Fruit fly (Drosophila melanogaster): ENCODE data around the gene Cht7.
A peak's percentile ranks its signal among the peaks of the same experiment; 100 is the strongest.

The Cht7 gene

dm6 chr3L:3042150-3043049, 64.4 kb downstream of the Cht7 start, which contains the start of gene Prx4 (continued):
- TF ChIP-seq CG15696 (tag; optimal IDR thresholded peaks at IDR 0.05): peak; percentile 24
- TF ChIP-seq Bgb (GFP tag; IDR thresholded peaks at IDR 0.05; ENCODE audit: partially characterized antibody): no peak
- 0 out of 3 replicates have a peak, but pooled peaks have one; percentile 9 for TF ChIP-seq CG6175 (GFP tag; IDR thresholded peaks at IDR 0.05)
- TF ChIP-seq YL-1 (GFP tag; optimal IDR thresholded peaks at IDR 0.05): no peak
- TF ChIP-seq bowl (GFP tag; IDR thresholded peaks at IDR 0.05): peak; percentile 37; the same call in 1 of the 2 replicates
- peak; percentile 70 for TF ChIP-seq nmo (GFP tag; optimal IDR thresholded peaks at IDR 0.05)
- TF ChIP-seq CG11247 (GFP tag; IDR thresholded peaks at IDR 0.05): peak; percentile 76
- peak; percentile 74 for TF ChIP-seq CG9932 (GFP tag; IDR thresholded peaks at IDR 0.05)
- peak; percentile 15 to 60 for TF ChIP-seq dpn (GFP tag; optimal IDR thresholded peaks at IDR 0.05)
- TF ChIP-seq Deaf1 (tag; optimal IDR thresholded peaks at IDR 0.05): peak; percentile 52
- peak; percentile 86 for TF ChIP-seq lab (GFP tag; optimal IDR thresholded peaks at IDR 0.05)
- TF ChIP-seq ATbp (GFP tag; optimal IDR thresholded peaks at IDR 0.05): peak; percentile 74
- no peak for TF ChIP-seq CG6791 (GFP tag; IDR thresholded peaks at IDR 0.05; ENCODE audit: partially characterized antibody)
- peak; percentile 30 for TF ChIP-seq CG12942 (GFP tag; optimal IDR thresholded peaks at IDR 0.05)
- peak; percentile 87; the same call in 2 of the 3 replicates for TF ChIP-seq ken (GFP tag; IDR thresholded peaks at IDR 0.05)
- peak; percentile 61 for TF ChIP-seq D19B (GFP tag; optimal IDR thresholded peaks at IDR 0.05)
- peak; percentile 65 for TF ChIP-seq tin (GFP tag; optimal IDR thresholded peaks at IDR 0.05)
- TF ChIP-seq inv (GFP tag; IDR thresholded peaks at IDR 0.05; ENCODE audit: partially characterized antibody): no peak
- peak; percentile 48; the same call in 1 of the 2 replicates for TF ChIP-seq CG10959 (GFP tag; IDR thresholded peaks at IDR 0.05)
- TF ChIP-seq Hr39 (optimal IDR thresholded peaks at IDR 0.05): no peak
- TF ChIP-seq CG18011 (GFP tag; optimal IDR thresholded peaks at IDR 0.05): peak; percentile 15
- TF ChIP-seq CG10462 (GFP tag; optimal IDR thresholded peaks at IDR 0.05): no peak
- TF ChIP-seq Ssrp (tag; optimal IDR thresholded peaks at IDR 0.05): peak; percentile 53
- no peak for TF ChIP-seq CG18764 (GFP tag; optimal IDR thresholded peaks at IDR 0.05)
- TF ChIP-seq ash1 (GFP tag; optimal IDR thresholded peaks at IDR 0.05): no peak
- peak; percentile 54 for TF ChIP-seq HHEX (GFP tag; optimal IDR thresholded peaks at IDR 0.05)
- TF ChIP-seq CG1024 (GFP tag; IDR thresholded peaks at IDR 0.05): peak; percentile 60; the same call in 1 of the 2 replicates
- peak; percentile 63 for TF ChIP-seq CG12659 (GFP tag; optimal IDR thresholded peaks at IDR 0.05)
- TF ChIP-seq CG11398 (GFP tag; optimal IDR thresholded peaks at IDR 0.05): no peak
- TF ChIP-seq grn (GFP tag; optimal IDR thresholded peaks at IDR 0.05): no peak
- peak; percentile 56 for TF ChIP-seq H2.0 (GFP tag; IDR thresholded peaks at IDR 0.05)
- TF ChIP-seq CG3281 (GFP tag; optimal IDR thresholded peaks at IDR 0.05): peak; percentile 54
- peak; percentile 42 for TF ChIP-seq CG5245 (GFP tag; optimal IDR thresholded peaks at IDR 0.05)
- TF ChIP-seq tx (GFP tag; optimal IDR thresholded peaks at IDR 0.05): no peak
- TF ChIP-seq dimm (GFP tag; IDR thresholded peaks at IDR 0.05): peak; percentile 49; the same call in 1 of the 2 replicates
- TF ChIP-seq hkb (optimal IDR thresholded peaks at IDR 0.05): no peak
- TF ChIP-seq hkb (GFP tag; IDR thresholded peaks at IDR 0.05): peak; percentile 78
- TF ChIP-seq dmrt11E (tag; optimal IDR thresholded peaks at IDR 0.05): peak; percentile 61
- peak; percentile 86 for TF ChIP-seq gem (tag; optimal IDR thresholded peaks at IDR 0.05)
- TF ChIP-seq trh (GFP tag; optimal IDR thresholded peaks at IDR 0.05): no peak
- TF ChIP-seq CG8924 (tag; optimal IDR thresholded peaks at IDR 0.05): peak; percentile 91
- TF ChIP-seq Doc3 (GFP tag; IDR thresholded peaks at IDR 0.05; ENCODE audit: partially characterized antibody): no peak
- TF ChIP-seq CG7928 (GFP tag; optimal IDR thresholded peaks at IDR 0.05): peak; percentile 19
- TF ChIP-seq gt (GFP tag; IDR thresholded peaks at IDR 0.05): no peak
- no peak for TF ChIP-seq CG7786 (GFP tag; optimal IDR thresholded peaks at IDR 0.05)
- TF ChIP-seq CG12219 (GFP tag; optimal IDR thresholded peaks at IDR 0.05): peak; percentile 30
- TF ChIP-seq gro (GFP tag; optimal IDR thresholded peaks at IDR 0.05): no peak
- peak; percentile 64 for TF ChIP-seq CG9817 (tag; optimal IDR thresholded peaks at IDR 0.05)
- TF ChIP-seq emc (GFP tag; optimal IDR thresholded peaks at IDR 0.05): no peak

Measured in whole organism, embryonic.